Fruit fly (Drosophila melanogaster) whole organism, prepupa: ENCODE measurements around the gene GCS1.

ENCODE experiments used
- Blimp-1 ChIP-seq: fragments of 200-800 bp; sonication (Bioruptor generic); optimal IDR thresholded peaks from 3 replicates; lab custom pipeline; 2017; ENCODE audit warnings: missing biosample characterization, missing genetic modification characterization, mild to moderate bottlenecking, moderate library complexity, missing genetic modification reagents
- CG11294 ChIP-seq: fragments of 200-800 bp; sonication (Bioruptor generic); IDR thresholded peaks from 2 replicates; pipeline ENCODE4 v1.3.6; 2022; ENCODE audit warnings: missing biosample characterization, missing genetic modification characterization
- CG31627 ChIP-seq: fragments of 200-800 bp; sonication (Bioruptor generic); optimal IDR thresholded peaks from 3 replicates; lab custom pipeline; 2016; ENCODE audit warnings: missing biosample characterization, missing genetic modification characterization
- Ets21C ChIP-seq: fragments of 200-800 bp; sonication (Bioruptor generic); optimal IDR thresholded peaks from 3 replicates; lab custom pipeline; 2016; ENCODE audit warnings: missing biosample characterization, missing genetic modification characterization
- Smox ChIP-seq: fragments of 200-800 bp; sonication (Bioruptor generic); optimal IDR thresholded peaks from 3 replicates; lab custom pipeline; 2016; ENCODE audit warnings: missing biosample characterization, missing genetic modification characterization
- achi ChIP-seq: fragments of 200-800 bp; sonication (Bioruptor generic); optimal IDR thresholded peaks from 3 replicates; lab custom pipeline; 2016; ENCODE audit warnings: missing biosample characterization, missing genetic modification characterization
- topi ChIP-seq: fragments of 200-800 bp; sonication (Bioruptor generic); optimal IDR thresholded peaks from 3 replicates; lab custom pipeline; 2016; ENCODE audit warnings: missing biosample characterization, missing genetic modification characterization

DNA sequence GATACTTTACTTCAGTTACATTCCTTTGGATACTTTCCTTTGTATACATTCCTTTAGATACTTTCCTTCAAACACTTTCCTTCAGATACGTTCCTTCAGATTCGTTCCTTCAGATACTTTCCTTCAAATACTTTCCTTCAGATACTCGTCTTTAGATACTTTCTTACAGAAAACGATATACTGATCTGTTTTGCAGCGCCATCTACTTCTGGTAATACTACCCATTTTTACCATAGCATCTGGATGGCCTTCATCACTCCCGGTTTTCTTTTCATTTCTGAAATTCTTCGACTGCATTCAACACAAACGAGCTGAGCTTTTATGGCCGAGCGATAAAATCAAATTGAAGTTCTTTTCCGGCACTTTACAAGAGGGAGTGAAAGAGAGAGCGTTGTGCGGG, 27.9 kb downstream of the GCS1 start:
- TF ChIP-seq topi (GFP tag; lab: Kevin White, UChicago) (no peak), CG11294 (GFP tag; lab: Robert Waterston, UW) (no peak), Ets21C (GFP tag; lab: Kevin White, UChicago) (no peak), achi (GFP tag; lab: Kevin White, UChicago) (no peak), CG31627 (GFP tag; lab: Kevin White, UChicago) (no peak), Blimp-1 (GFP tag; lab: Kevin White, UChicago) (no peak), Smox (no peak)
